Worm (Caenorhabditis elegans) whole organism, mixed stage, embryonic: ENCODE results near the gene frpr-3.
A peak's percentile ranks its signal among the peaks of the same experiment; 100 is the strongest.

ENCODE experiments used
- M03D4.4 ChIP-seq: sonication (generic microtip); optimal IDR thresholded peaks from 2 replicates; lab custom pipeline; 2017; ENCODE audit warnings: mild to moderate bottlenecking, missing genetic modification characterization, missing compliant biosample characterization
- bed-3 ChIP-seq: fragments of 200-800 bp; sonication (Bioruptor generic); optimal IDR thresholded peaks from 3 replicates; lab custom pipeline; 2018; ENCODE audit warnings: mild to moderate bottlenecking, missing genetic modification characterization, moderate library complexity, missing compliant biosample characterization
- blmp-1 ChIP-seq: fragments of 150-350 bp; optimal IDR thresholded peaks from 2 replicates; lab custom pipeline; 2014; ENCODE audit warnings: missing biosample characterization, missing genetic modification characterization
- ceh-39 ChIP-seq: fragments of 150-350 bp; optimal IDR thresholded peaks from 2 replicates; lab custom pipeline; 2014; ENCODE audit warnings: missing biosample characterization, missing genetic modification characterization
- ceh-83 ChIP-seq: fragments of 200-800 bp; sonication (Bioruptor generic); optimal IDR thresholded peaks from 2 replicates; lab custom pipeline; 2018; ENCODE audit warnings: mild to moderate bottlenecking, missing genetic modification characterization, missing compliant biosample characterization
- cnd-1 ChIP-seq: fragments of 200-800 bp; sonication (Bioruptor generic); optimal IDR thresholded peaks from 2 replicates; lab custom pipeline; 2018; ENCODE audit warnings: mild to moderate bottlenecking, missing genetic modification characterization, missing compliant biosample characterization
- drap-1 ChIP-seq: fragments of 200-800 bp; sonication (Bioruptor generic); optimal IDR thresholded peaks from 3 replicates; lab custom pipeline; 2018; ENCODE audit warnings: mild to moderate bottlenecking, missing genetic modification characterization, missing compliant biosample characterization
- elt-1 ChIP-seq: sonication (generic microtip); optimal IDR thresholded peaks from 2 replicates; lab custom pipeline; 2017; ENCODE audit warnings: missing genetic modification characterization, mild to moderate bottlenecking, missing compliant biosample characterization, antibody characterized with exemption, moderate library complexity, borderline replicate concordance; ENCODE audit not compliant: insufficient read depth
- elt-3 ChIP-seq: fragments of 150-350 bp; optimal IDR thresholded peaks from 2 replicates; lab custom pipeline; 2014; ENCODE audit warnings: missing biosample characterization, missing genetic modification characterization
- flh-1 ChIP-seq: fragments of 200-800 bp; sonication (Bioruptor generic); optimal IDR thresholded peaks from 2 replicates; lab custom pipeline; 2018; ENCODE audit warnings: mild to moderate bottlenecking, missing genetic modification characterization, moderate library complexity, missing compliant biosample characterization
- ham-2 ChIP-seq: fragments of 200-800 bp; sonication (Bioruptor generic); optimal IDR thresholded peaks from 2 replicates; lab custom pipeline; 2018; ENCODE audit warnings: mild to moderate bottlenecking, missing genetic modification characterization, missing compliant biosample characterization
- hlh-1 ChIP-seq: fragments of 150-350 bp; optimal IDR thresholded peaks from 2 replicates; lab custom pipeline; 2014; ENCODE audit warnings: missing biosample characterization, missing genetic modification reagents, missing genetic modification characterization
- lin-13 ChIP-seq: fragments of 150-350 bp; optimal IDR thresholded peaks from 2 replicates; lab custom pipeline; 2014; ENCODE audit warnings: missing biosample characterization, missing genetic modification characterization
- lsy-2 ChIP-seq: fragments of 150-350 bp; optimal IDR thresholded peaks from 2 replicates; lab custom pipeline; 2014; ENCODE audit warnings: missing biosample characterization, missing genetic modification characterization
- mab-5 ChIP-seq: fragments of 150-350 bp; optimal IDR thresholded peaks from 2 replicates; lab custom pipeline; 2014; ENCODE audit warnings: missing biosample characterization, missing genetic modification characterization
- mep-1 ChIP-seq: fragments of 150-350 bp; optimal IDR thresholded peaks from 2 replicates; lab custom pipeline; 2017; ENCODE audit warnings: missing biosample characterization, missing genetic modification reagents, missing genetic modification characterization, inconsistent platforms
- mls-2 ChIP-seq: sonication (generic microtip); optimal IDR thresholded peaks from 2 replicates; lab custom pipeline; 2016; ENCODE audit warnings: mild to moderate bottlenecking, missing genetic modification characterization, moderate library complexity, missing compliant biosample characterization
- nhr-2 ChIP-seq: fragments of 150-350 bp; optimal IDR thresholded peaks from 2 replicates; lab custom pipeline; 2014; ENCODE audit warnings: missing biosample characterization, missing genetic modification characterization
- nhr-237 ChIP-seq: fragments of 150-350 bp; optimal IDR thresholded peaks from 2 replicates; lab custom pipeline; 2014; ENCODE audit warnings: missing biosample characterization, missing genetic modification characterization
- nhr-28 ChIP-seq: fragments of 150-350 bp; optimal IDR thresholded peaks from 2 replicates; lab custom pipeline; 2014; ENCODE audit warnings: missing biosample characterization, missing genetic modification characterization
- nhr-76 ChIP-seq: sonication (generic microtip); optimal IDR thresholded peaks from 2 replicates; lab custom pipeline; 2017; ENCODE audit warnings: missing biosample characterization, missing genetic modification characterization
- pha-4 ChIP-seq: fragments of 150-350 bp; optimal IDR thresholded peaks from 2 replicates; lab custom pipeline; 2018; ENCODE audit warnings: missing biosample characterization, missing genetic modification reagents, missing genetic modification characterization
- sem-2 ChIP-seq: fragments of 200-800 bp; sonication (Bioruptor generic); optimal IDR thresholded peaks from 2 replicates; lab custom pipeline; 2018; ENCODE audit warnings: mild to moderate bottlenecking, missing genetic modification characterization, missing compliant biosample characterization
- sptf-1 ChIP-seq: sonication (generic microtip); optimal IDR thresholded peaks from 2 replicates; lab custom pipeline; 2017; ENCODE audit warnings: mild to moderate bottlenecking, missing genetic modification characterization, moderate library complexity, missing compliant biosample characterization
- tbx-8 ChIP-seq: fragments of 200-800 bp; sonication (Bioruptor generic); optimal IDR thresholded peaks from 2 replicates; lab custom pipeline; 2018; ENCODE audit warnings: mild to moderate bottlenecking, missing genetic modification characterization, moderate library complexity, missing compliant biosample characterization
- unc-120 ChIP-seq: sonication (generic microtip); optimal IDR thresholded peaks from 2 replicates; lab custom pipeline; 2017; ENCODE audit warnings: missing genetic modification characterization, missing compliant biosample characterization; ENCODE audit not compliant: poor library complexity, severe bottlenecking
- unc-39 ChIP-seq: fragments of 150-350 bp; optimal IDR thresholded peaks from 2 replicates; lab custom pipeline; 2014; ENCODE audit warnings: missing biosample characterization, missing genetic modification characterization
- unc-62 ChIP-seq: fragments of 150-350 bp; optimal IDR thresholded peaks from 2 replicates; lab custom pipeline; 2014; ENCODE audit warnings: missing biosample characterization, missing genetic modification reagents, missing genetic modification characterization
- zip-8 ChIP-seq: fragments of 150-350 bp; optimal IDR thresholded peaks from 2 replicates; lab custom pipeline; 2014; ENCODE audit warnings: missing biosample characterization, missing genetic modification characterization
- ztf-11 ChIP-seq: fragments of 150-350 bp; optimal IDR thresholded peaks from 2 replicates; lab custom pipeline; 2014; ENCODE audit warnings: missing biosample characterization, missing genetic modification characterization

The frpr-3 gene

ce11 chrV:7786639-7787038, 15.6 kb downstream of the frpr-3 start:
- no peak for TF ChIP-seq pha-4 (tag; lab: Kevin White, UChicago)
- TF ChIP-seq zip-8 = no peak
- no peak for TF ChIP-seq mep-1
- TF ChIP-seq nhr-2 (tag; lab: Kevin White, UChicago) = no peak
- TF ChIP-seq mls-2 (tag; lab: Kevin White, UChicago) = no peak
- no peak for TF ChIP-seq flh-1 (GFP tag; lab: Kevin White, UChicago)
- TF ChIP-seq ztf-11 (tag; lab: Kevin White, UChicago) = no peak
- no peak for TF ChIP-seq tbx-8 (GFP tag; lab: Kevin White, UChicago)
- no peak for TF ChIP-seq elt-3 (tag; lab: Kevin White, UChicago)
- TF ChIP-seq unc-120 (tag; lab: Kevin White, UChicago) = no peak
- TF ChIP-seq drap-1 (GFP tag; lab: Kevin White, UChicago) = no peak

- TF ChIP-seq lsy-2 (tag; lab: Kevin White, UChicago) (no peak), mep-1 (no peak), blmp-1 (no peak), drap-1 (GFP tag; lab: Kevin White, UChicago) (no peak), elt-3 (tag; lab: Kevin White, UChicago) (no peak), M03D4.4 (tag; lab: Kevin White, UChicago) (no peak), unc-39 (tag; lab: Kevin White, UChicago) (no peak), sem-2 (GFP tag; lab: Kevin White, UChicago) (no peak), bed-3 (GFP tag; lab: Kevin White, UChicago) (no peak), ceh-83 (GFP tag; lab: Kevin White, UChicago) (no peak), nhr-28 (tag; lab: Kevin White, UChicago) (no peak), nhr-76 (no peak), nhr-2 (tag; lab: Kevin White, UChicago) (no peak), unc-120 (tag; lab: Kevin White, UChicago) (no peak), hlh-1 (tag; lab: Kevin White, UChicago) (no peak), ceh-39 (tag; lab: Kevin White, UChicago) (no peak), nhr-237 (tag; lab: Kevin White, UChicago) (no peak)
Observed at ce11 chrV:7793067-7793466, 22.0 kb downstream of the frpr-3 start, which contains the start of gene flp-21. TSS of gene flp-21 (plus strand) at chrV:7793367.

- TF ChIP-seq nhr-76 (no peak), unc-39 (tag; lab: Kevin White, UChicago) (no peak)
Observed at ce11 chrV:7798079-7798478, 27.0 kb downstream of the frpr-3 start, which contains the start of gene ZK742.7. TSS of gene ZK742.7 (plus strand) at chrV:7798379.

- TF ChIP-seq unc-120 (tag; lab: Kevin White, UChicago) = no peak
- TF ChIP-seq sptf-1 (tag; lab: Kevin White, UChicago) = no peak
- TF ChIP-seq ztf-11 (tag; lab: Kevin White, UChicago) = no peak
- no peak for TF ChIP-seq drap-1 (GFP tag; lab: Kevin White, UChicago)
- no peak for TF ChIP-seq tbx-8 (GFP tag; lab: Kevin White, UChicago)
- TF ChIP-seq unc-62 (GFP tag; lab: Kevin White, UChicago) = no peak
- TF ChIP-seq ham-2 (GFP tag; lab: Kevin White, UChicago) = no peak
- no peak for TF ChIP-seq hlh-1 (tag; lab: Kevin White, UChicago)
Observed at ce11 chrV:7803563-7803962, 32.5 kb downstream of the frpr-3 start.

- TF ChIP-seq mep-1 (peak; percentile 14), nhr-237 (tag; lab: Kevin White, UChicago) (no peak), hlh-1 (tag; lab: Kevin White, UChicago) (peak; percentile 62), lsy-2 (tag; lab: Kevin White, UChicago) (peak; percentile 23), sem-2 (GFP tag; lab: Kevin White, UChicago) (no peak)
Observed at ce11 chrV:7804064-7804800, 33.2 kb downstream of the frpr-3 start, which contains the start of gene uvs-1. TSS of gene uvs-1 (minus strand) at chrV:7804208.

- TF ChIP-seq elt-3 (tag; lab: Kevin White, UChicago) = no peak
- no peak for TF ChIP-seq mep-1
- no peak for TF ChIP-seq ham-2 (GFP tag; lab: Kevin White, UChicago)
- no peak for TF ChIP-seq drap-1 (GFP tag; lab: Kevin White, UChicago)
- no peak for TF ChIP-seq mab-5 (tag; lab: Kevin White, UChicago)
- TF ChIP-seq flh-1 (GFP tag; lab: Kevin White, UChicago) = no peak
- no peak for TF ChIP-seq sptf-1 (tag; lab: Kevin White, UChicago)
- no peak for TF ChIP-seq cnd-1 (tag; lab: Kevin White, UChicago)
- TF ChIP-seq mls-2 (tag; lab: Kevin White, UChicago) = no peak
- TF ChIP-seq elt-1 (tag; lab: Kevin White, UChicago) = no peak
- no peak for TF ChIP-seq unc-62 (GFP tag; lab: Kevin White, UChicago)
- no peak for TF ChIP-seq nhr-2 (tag; lab: Kevin White, UChicago)
- TF ChIP-seq lsy-2 (tag; lab: Kevin White, UChicago) = no peak
- TF ChIP-seq nhr-28 (tag; lab: Kevin White, UChicago) = no peak
- no peak for TF ChIP-seq lin-13 (tag; lab: Kevin White, UChicago)
- TF ChIP-seq nhr-237 (tag; lab: Kevin White, UChicago) = no peak
- TF ChIP-seq unc-120 (tag; lab: Kevin White, UChicago) = no peak
- no peak for TF ChIP-seq bed-3 (GFP tag; lab: Kevin White, UChicago)
Observed at ce11 chrV:7804801-7805163, 33.7 kb downstream of the frpr-3 start, which contains the start of gene xpo-1. TSS of gene xpo-1 (plus strand) at chrV:7805064.
